Worm (Caenorhabditis elegans) whole organism, L2 larva: ENCODE data around the gene Y17G7B.21.

ENCODE experiments used
- aly-2 ChIP-seq: fragments of 150-350 bp; optimal IDR thresholded peaks from 2 replicates; lab custom pipeline; 2014; ENCODE audit warnings: missing biosample characterization, missing genetic modification characterization
- ama-1 ChIP-seq: fragments of 150-350 bp; optimal IDR thresholded peaks from 2 replicates; lab custom pipeline; 2018; ENCODE audit warnings: inconsistent platforms
- ceh-16 ChIP-seq: fragments of 150-350 bp; optimal IDR thresholded peaks from 2 replicates; lab custom pipeline; 2014; ENCODE audit warnings: missing biosample characterization, missing genetic modification characterization
- elt-1 ChIP-seq: fragments of 150-350 bp; optimal IDR thresholded peaks from 2 replicates; lab custom pipeline; 2014; ENCODE audit warnings: missing biosample characterization, missing genetic modification characterization
- fos-1 ChIP-seq: fragments of 150-350 bp; optimal IDR thresholded peaks from 2 replicates; lab custom pipeline; 2014; ENCODE audit warnings: missing biosample characterization, missing genetic modification characterization
- gmeb-1 ChIP-seq: fragments of 150-350 bp; optimal IDR thresholded peaks from 2 replicates; lab custom pipeline; 2014; ENCODE audit warnings: missing biosample characterization, missing genetic modification characterization
- nhr-11 ChIP-seq: fragments of 150-350 bp; optimal IDR thresholded peaks from 2 replicates; lab custom pipeline; 2014; ENCODE audit warnings: missing biosample characterization, missing genetic modification characterization
- nhr-25 ChIP-seq: fragments of 150-350 bp; sonication (generic microtip); optimal IDR thresholded peaks from 3 replicates; lab custom pipeline; 2014; ENCODE audit warnings: missing biosample characterization, missing genetic modification characterization
- unc-39 ChIP-seq: fragments of 150-350 bp; optimal IDR thresholded peaks from 2 replicates; lab custom pipeline; 2014; ENCODE audit warnings: missing biosample characterization, missing genetic modification characterization
- unc-62 ChIP-seq: fragments of 150-350 bp; optimal IDR thresholded peaks from 2 replicates; lab custom pipeline; 2014; ENCODE audit warnings: missing biosample characterization, missing genetic modification reagents, missing genetic modification characterization

ce11 chrII:11973632-11974031 is 3.8 kb downstream of the Y17G7B.21 start, which contains the start of gene acbp-6:
- TF ChIP-seq unc-62 (GFP tag; lab: Kevin White, UChicago) (no peak), ceh-16 (no peak), aly-2 (tag; lab: Kevin White, UChicago) (no peak), gmeb-1 (tag; lab: Kevin White, UChicago) (no peak), elt-1 (tag; lab: Kevin White, UChicago) (no peak), fos-1 (no peak), nhr-11 (tag; lab: Kevin White, UChicago) (no peak), ama-1 (no peak), unc-39 (tag; lab: Kevin White, UChicago) (no peak), nhr-25 (no peak)
